Worm (Caenorhabditis elegans) whole organism, mixed stage, embryonic: ENCODE data around the gene zfp-3.

Experiments used
- M03D4.4 ChIP-seq: sonication (generic microtip); optimal IDR thresholded peaks from 2 replicates; lab custom pipeline; 2017; ENCODE audit warnings: mild to moderate bottlenecking, missing genetic modification characterization, missing compliant biosample characterization
- bed-3 ChIP-seq: fragments of 200-800 bp; sonication (Bioruptor generic); optimal IDR thresholded peaks from 3 replicates; lab custom pipeline; 2018; ENCODE audit warnings: mild to moderate bottlenecking, missing genetic modification characterization, moderate library complexity, missing compliant biosample characterization
- blmp-1 ChIP-seq: fragments of 150-350 bp; optimal IDR thresholded peaks from 2 replicates; lab custom pipeline; 2014; ENCODE audit warnings: missing biosample characterization, missing genetic modification characterization
- ceh-43 ChIP-seq: fragments of 200-800 bp; sonication (Bioruptor generic); optimal IDR thresholded peaks from 2 replicates; lab custom pipeline; 2018; ENCODE audit warnings: mild to moderate bottlenecking, missing genetic modification characterization, moderate library complexity, missing compliant biosample characterization
- ceh-83 ChIP-seq: fragments of 200-800 bp; sonication (Bioruptor generic); optimal IDR thresholded peaks from 2 replicates; lab custom pipeline; 2018; ENCODE audit warnings: mild to moderate bottlenecking, missing genetic modification characterization, missing compliant biosample characterization
- ces-1 ChIP-seq: fragments of 150-350 bp; optimal IDR thresholded peaks from 2 replicates; lab custom pipeline; 2014; ENCODE audit warnings: missing biosample characterization, missing genetic modification reagents, missing genetic modification characterization
- drap-1 ChIP-seq: fragments of 200-800 bp; sonication (Bioruptor generic); optimal IDR thresholded peaks from 3 replicates; lab custom pipeline; 2018; ENCODE audit warnings: mild to moderate bottlenecking, missing genetic modification characterization, missing compliant biosample characterization
- elt-1 ChIP-seq: sonication (generic microtip); optimal IDR thresholded peaks from 2 replicates; lab custom pipeline; 2017; ENCODE audit warnings: missing genetic modification characterization, mild to moderate bottlenecking, missing compliant biosample characterization, antibody characterized with exemption, moderate library complexity, borderline replicate concordance; ENCODE audit not compliant: insufficient read depth
- elt-3 ChIP-seq: fragments of 150-350 bp; optimal IDR thresholded peaks from 2 replicates; lab custom pipeline; 2014; ENCODE audit warnings: missing biosample characterization, missing genetic modification characterization
- flh-1 ChIP-seq: fragments of 200-800 bp; sonication (Bioruptor generic); optimal IDR thresholded peaks from 2 replicates; lab custom pipeline; 2018; ENCODE audit warnings: mild to moderate bottlenecking, missing genetic modification characterization, moderate library complexity, missing compliant biosample characterization
- ham-2 ChIP-seq: fragments of 200-800 bp; sonication (Bioruptor generic); optimal IDR thresholded peaks from 2 replicates; lab custom pipeline; 2018; ENCODE audit warnings: mild to moderate bottlenecking, missing genetic modification characterization, missing compliant biosample characterization
- hlh-1 ChIP-seq: fragments of 150-350 bp; optimal IDR thresholded peaks from 2 replicates; lab custom pipeline; 2014; ENCODE audit warnings: missing biosample characterization, missing genetic modification reagents, missing genetic modification characterization
- lin-13 ChIP-seq: fragments of 150-350 bp; optimal IDR thresholded peaks from 2 replicates; lab custom pipeline; 2014; ENCODE audit warnings: missing biosample characterization, missing genetic modification characterization
- lsy-2 ChIP-seq: fragments of 150-350 bp; optimal IDR thresholded peaks from 2 replicates; lab custom pipeline; 2014; ENCODE audit warnings: missing biosample characterization, missing genetic modification characterization
- mab-5 ChIP-seq: fragments of 150-350 bp; optimal IDR thresholded peaks from 2 replicates; lab custom pipeline; 2014; ENCODE audit warnings: missing biosample characterization, missing genetic modification characterization
- mep-1 ChIP-seq: fragments of 150-350 bp; optimal IDR thresholded peaks from 2 replicates; lab custom pipeline; 2017; ENCODE audit warnings: missing biosample characterization, missing genetic modification reagents, missing genetic modification characterization, inconsistent platforms
- nhr-12 ChIP-seq: fragments of 150-350 bp; optimal IDR thresholded peaks from 2 replicates; lab custom pipeline; 2014; ENCODE audit warnings: missing biosample characterization, missing genetic modification characterization
- nhr-2 ChIP-seq: fragments of 150-350 bp; optimal IDR thresholded peaks from 2 replicates; lab custom pipeline; 2014; ENCODE audit warnings: missing biosample characterization, missing genetic modification characterization
- nhr-237 ChIP-seq: fragments of 150-350 bp; optimal IDR thresholded peaks from 2 replicates; lab custom pipeline; 2014; ENCODE audit warnings: missing biosample characterization, missing genetic modification characterization
- nhr-28 ChIP-seq: fragments of 150-350 bp; optimal IDR thresholded peaks from 2 replicates; lab custom pipeline; 2014; ENCODE audit warnings: missing biosample characterization, missing genetic modification characterization
- nhr-76 ChIP-seq: sonication (generic microtip); optimal IDR thresholded peaks from 2 replicates; lab custom pipeline; 2017; ENCODE audit warnings: missing biosample characterization, missing genetic modification characterization
- pha-4 ChIP-seq: fragments of 150-350 bp; optimal IDR thresholded peaks from 2 replicates; lab custom pipeline; 2018; ENCODE audit warnings: missing biosample characterization, missing genetic modification reagents, missing genetic modification characterization
- sem-2 ChIP-seq: fragments of 200-800 bp; sonication (Bioruptor generic); optimal IDR thresholded peaks from 2 replicates; lab custom pipeline; 2018; ENCODE audit warnings: mild to moderate bottlenecking, missing genetic modification characterization, missing compliant biosample characterization
- sptf-1 ChIP-seq: sonication (generic microtip); optimal IDR thresholded peaks from 2 replicates; lab custom pipeline; 2017; ENCODE audit warnings: mild to moderate bottlenecking, missing genetic modification characterization, moderate library complexity, missing compliant biosample characterization
- tbx-8 ChIP-seq: fragments of 200-800 bp; sonication (Bioruptor generic); optimal IDR thresholded peaks from 2 replicates; lab custom pipeline; 2018; ENCODE audit warnings: mild to moderate bottlenecking, missing genetic modification characterization, moderate library complexity, missing compliant biosample characterization
- unc-39 ChIP-seq: fragments of 150-350 bp; optimal IDR thresholded peaks from 2 replicates; lab custom pipeline; 2014; ENCODE audit warnings: missing biosample characterization, missing genetic modification characterization
- unc-62 ChIP-seq: fragments of 150-350 bp; optimal IDR thresholded peaks from 2 replicates; lab custom pipeline; 2014; ENCODE audit warnings: missing biosample characterization, missing genetic modification reagents, missing genetic modification characterization
- zip-8 ChIP-seq: fragments of 150-350 bp; optimal IDR thresholded peaks from 2 replicates; lab custom pipeline; 2014; ENCODE audit warnings: missing biosample characterization, missing genetic modification characterization
- ztf-11 ChIP-seq: fragments of 150-350 bp; optimal IDR thresholded peaks from 2 replicates; lab custom pipeline; 2014; ENCODE audit warnings: missing biosample characterization, missing genetic modification characterization

zfp-3 gene

ce11 chrX:1395793-1396192 is 50.6 kb downstream of the zfp-3 start:
- TF ChIP-seq flh-1 (GFP tag; lab: Kevin White, UChicago), result no peak
- no peak for TF ChIP-seq sem-2 (GFP tag; lab: Kevin White, UChicago)
- TF ChIP-seq ceh-43 (GFP tag; lab: Kevin White, UChicago), result no peak
- TF ChIP-seq mep-1 (tag; lab: Kevin White, UChicago), result no peak
- TF ChIP-seq ztf-11, result no peak
- TF ChIP-seq blmp-1 (tag; lab: Kevin White, UChicago), result no peak
- no peak for TF ChIP-seq mab-5 (tag; lab: Kevin White, UChicago)
- TF ChIP-seq ham-2 (GFP tag; lab: Kevin White, UChicago), result no peak
- no peak for TF ChIP-seq drap-1 (GFP tag; lab: Kevin White, UChicago)
- no peak for TF ChIP-seq elt-1 (tag; lab: Kevin White, UChicago)
- TF ChIP-seq zip-8 (tag; lab: Kevin White, UChicago), result no peak
- no peak for TF ChIP-seq nhr-76 (tag; lab: Kevin White, UChicago)
- TF ChIP-seq sptf-1, result no peak
- TF ChIP-seq M03D4.4, result no peak
- no peak for TF ChIP-seq hlh-1 (tag; lab: Kevin White, UChicago)
- TF ChIP-seq nhr-2, result no peak
- TF ChIP-seq elt-3 (tag; lab: Kevin White, UChicago), result no peak
- TF ChIP-seq nhr-28 (tag; lab: Kevin White, UChicago), result no peak

- TF ChIP-seq sptf-1 (no peak), blmp-1 (tag; lab: Kevin White, UChicago) (no peak), nhr-12 (tag; lab: Kevin White, UChicago) (no peak), ham-2 (GFP tag; lab: Kevin White, UChicago) (no peak), zip-8 (tag; lab: Kevin White, UChicago) (no peak), drap-1 (GFP tag; lab: Kevin White, UChicago) (no peak), tbx-8 (GFP tag; lab: Kevin White, UChicago) (no peak), unc-39 (tag; lab: Kevin White, UChicago) (no peak), lsy-2 (tag; lab: Kevin White, UChicago) (no peak), bed-3 (GFP tag; lab: Kevin White, UChicago) (no peak), nhr-237 (tag; lab: Kevin White, UChicago) (no peak), unc-62 (GFP tag; lab: Kevin White, UChicago) (no peak), pha-4 (no peak)
- TF ChIP-seq, all 35 proteins: peak for 0
These were observed 52.0 kb downstream of the zfp-3 start for ce11 chrX:1394437-1394836.

ce11 chrX:1393891-1394290 is 52.6 kb downstream of the zfp-3 start, which contains the start of gene F56C3.9:
F56C3.9 (minus strand) TSS chrX:1393991.
- TF ChIP-seq ceh-83 (GFP tag; lab: Kevin White, UChicago) (no peak), unc-62 (GFP tag; lab: Kevin White, UChicago) (no peak), nhr-28 (tag; lab: Kevin White, UChicago) (no peak), lin-13 (tag; lab: Kevin White, UChicago) (no peak), ces-1 (GFP tag; lab: Kevin White, UChicago) (no peak), M03D4.4 (no peak), sptf-1 (no peak), zip-8 (tag; lab: Kevin White, UChicago) (no peak), pha-4 (no peak), ham-2 (GFP tag; lab: Kevin White, UChicago) (no peak), sem-2 (GFP tag; lab: Kevin White, UChicago) (no peak)
